Fruit fly (Drosophila melanogaster): ENCODE measurements around the gene Toll-6.
A peak's percentile ranks its signal among the peaks of the same experiment; 100 is the strongest.

Toll-6 gene

dm6 chr3L:15347695-15348465 lies 11.4 kb downstream of the Toll-6 start (continued):
- TF ChIP-seq wdn (GFP tag; IDR thresholded peaks at IDR 0.05) (no peak), dati (GFP tag; IDR thresholded peaks at IDR 0.05) (no peak), CG18599 (GFP tag; optimal IDR thresholded peaks at IDR 0.05) (peak; percentile 78), NfI (GFP tag; optimal IDR thresholded peaks at IDR 0.05) (peak; percentile 4), CG3065 (GFP tag; optimal IDR thresholded peaks at IDR 0.05) (peak; percentile 64), CG13123 (GFP tag; optimal IDR thresholded peaks at IDR 0.05) (no peak), Lhr (GFP tag; optimal IDR thresholded peaks at IDR 0.05) (peak; percentile 18), CG3995 (GFP tag; optimal IDR thresholded peaks at IDR 0.05) (no peak), trh (GFP tag; optimal IDR thresholded peaks at IDR 0.05) (no peak), CG1647 (GFP tag; optimal IDR thresholded peaks at IDR 0.05) (no peak), Fer3 (tag; optimal IDR thresholded peaks at IDR 0.05) (peak; percentile 47), Dek (tag; optimal IDR thresholded peaks at IDR 0.05) (peak; percentile 18), CG10209 (GFP tag; optimal IDR thresholded peaks at IDR 0.05) (peak; percentile 76), Lpt (GFP tag; optimal IDR thresholded peaks at IDR 0.05) (no peak), sr (GFP tag; IDR thresholded peaks at IDR 0.05) (no peak), Deaf1 (tag; optimal IDR thresholded peaks at IDR 0.05) (peak; percentile 54), unc-4 (GFP tag; IDR thresholded peaks at IDR 0.05; ENCODE audit: partially characterized antibody) (no peak), CG8359 (GFP tag; optimal IDR thresholded peaks at IDR 0.05; ENCODE audit: borderline replicate concordance) (peak; percentile 53), CG13775 (GFP tag; optimal IDR thresholded peaks at IDR 0.05) (peak; percentile 78), HLH3B (GFP tag; IDR thresholded peaks at IDR 0.05) (no peak), zen2 (GFP tag; IDR thresholded peaks at IDR 0.05; ENCODE audit: partially characterized antibody) (no peak), CG33213 (GFP tag; optimal IDR thresholded peaks at IDR 0.05) (no peak), abd-A (tag; optimal IDR thresholded peaks at IDR 0.05) (no peak), br (optimal IDR thresholded peaks at IDR 0.05) (no peak), tx (GFP tag; optimal IDR thresholded peaks at IDR 0.05) (no peak), CG31388 (GFP tag; optimal IDR thresholded peaks at IDR 0.05) (no peak), CG16813 (GFP tag; IDR thresholded peaks at IDR 0.05; ENCODE audit: partially characterized antibody) (no peak), Optix (GFP tag; IDR thresholded peaks at IDR 0.05) (no peak), CG17328 (GFP tag; IDR thresholded peaks at IDR 0.05) (no peak), CG13287 (GFP tag; IDR thresholded peaks at IDR 0.05; ENCODE audit: partially characterized antibody) (no peak), CG13894 (tag; optimal IDR thresholded peaks at IDR 0.05) (no peak), CG11723 (GFP tag; optimal IDR thresholded peaks at IDR 0.05) (peak; percentile 43), tio (GFP tag; optimal IDR thresholded peaks at IDR 0.05) (peak; percentile 60), CG34422 (GFP tag; IDR thresholded peaks at IDR 0.05) (no peak), nom (GFP tag; optimal IDR thresholded peaks at IDR 0.05) (no peak), rib (GFP tag; IDR thresholded peaks at IDR 0.05) (no peak), h (optimal IDR thresholded peaks at IDR 0.05) (no peak), tgo (GFP tag; IDR thresholded peaks at IDR 0.05) (no peak), hth (optimal IDR thresholded peaks at IDR 0.05) (no peak), CG12299 (tag; optimal IDR thresholded peaks at IDR 0.05) (peak; percentile 6), Ada2b (GFP tag; IDR thresholded peaks at IDR 0.05) (no peak), CG8765 (GFP tag; IDR thresholded peaks at IDR 0.05) (peak; percentile 20; the same call in 1 of the 2 replicates), CG15601 (tag; optimal IDR thresholded peaks at IDR 0.05) (peak; percentile 73), CG2116 (GFP tag; optimal IDR thresholded peaks at IDR 0.05) (peak; percentile 43), tna (GFP tag; IDR thresholded peaks at IDR 0.05; ENCODE audit: partially characterized antibody) (no peak), CG8290 (GFP tag; optimal IDR thresholded peaks at IDR 0.05) (peak; percentile 36), CG8290 (tag; optimal IDR thresholded peaks at IDR 0.05) (no peak), Elba2 (GFP tag; optimal IDR thresholded peaks at IDR 0.05) (no peak), ara (GFP tag; IDR thresholded peaks at IDR 0.05) (no peak), CG7963 (GFP tag; IDR thresholded peaks at IDR 0.05; ENCODE audit: partially characterized antibody) (no peak), Camta (GFP tag; optimal IDR thresholded peaks at IDR 0.05) (no peak)

All from whole organism, embryonic.